Worm (Caenorhabditis elegans): ENCODE results near the gene sru-17.

ce11 chrIV:12498238-12498637 lies 7.3 kb upstream of the sru-17 start, which contains the start of gene sru-19:
- no peak for TF ChIP-seq unc-62 (GFP tag; optimal IDR thresholded peaks at IDR 0.05 in 1 of 2)
- TF ChIP-seq unc-62 (tag; optimal IDR thresholded peaks at IDR 0.05), result no peak
- no peak for TF ChIP-seq snpc-4 (tag; optimal IDR thresholded peaks at IDR 0.05)
- TF ChIP-seq T26A8.4 (GFP tag; IDR thresholded peaks at IDR 0.05), result no peak
- TF ChIP-seq lsy-2 (tag; optimal IDR thresholded peaks at IDR 0.05), result no peak

Data from whole organism, L4 larva.